Fruit fly (Drosophila melanogaster): ENCODE data around the gene Strip.

dm6 chr3L:3314049-3314448 lies 14.6 kb downstream of the Strip start, which contains the start of gene Drsl2:
- no peak for TF ChIP-seq pan (optimal IDR thresholded peaks at IDR 0.05)
- TF ChIP-seq usp (GFP tag; optimal IDR thresholded peaks at IDR 0.05): no peak
- TF ChIP-seq EcR (GFP tag; optimal IDR thresholded peaks at IDR 0.05): no peak
- no peak for TF ChIP-seq psq (optimal IDR thresholded peaks at IDR 0.05)

Data from whole organism.